Worm (Caenorhabditis elegans) whole organism, L1 larva: ENCODE measurements around the gene C17B7.3.

Experiments used
- ama-1 ChIP-seq: fragments of 150-350 bp; optimal IDR thresholded peaks from 2 replicates; lab custom pipeline; 2014
- elt-3 ChIP-seq, 6 experiments: fragments of 150-350 bp in 1 of 6; sonication (generic microtip); optimal IDR thresholded peaks; 2 replicates each; lab custom pipeline; 2017 to 2018; ENCODE audit warnings: missing biosample characterization in 6 of 6, missing genetic modification characterization in 6 of 6, inconsistent platforms in 1 of 6

- TF ChIP-seq ama-1 (lab: Kevin White, UChicago) (no peak), elt-3 (tag; optimal IDR thresholded peaks at IDR 0.05; lab: Kevin White, UChicago) (no peak)
These were observed 12.9 kb downstream of the C17B7.3 start for ce11 chrV:3355544-3355943.
